Fruit fly (Drosophila melanogaster) whole organism: Measurements from ENCODE around the gene mthl14.

Experiments used
- CG8478 ChIP-seq: fragments of >200 bp; optimal IDR thresholded peaks from 2 replicates; lab custom pipeline; 2018; ENCODE audit warnings: inconsistent platforms
- Dll ChIP-seq: fragments of >200 bp; optimal IDR thresholded peaks from 2 replicates; lab custom pipeline; 2017
- psq ChIP-seq: fragments of >200 bp; optimal IDR thresholded peaks from 2 replicates; lab custom pipeline; 2017
- usp ChIP-seq: fragments of >200 bp; optimal IDR thresholded peaks from 2 replicates; lab custom pipeline; 2017; ENCODE audit warnings: missing biosample characterization, missing genetic modification characterization, mixed read lengths

- TF ChIP-seq psq (lab: Kevin White, UChicago) (no peak), usp (GFP tag; lab: Kevin White, UChicago) (no peak), Dll (no peak), CG8478 (lab: Kevin White, UChicago) (no peak)
Measured at dm6 chr3L:263500-264377, 16.4 kb downstream of the mthl14 start.
